Fruit fly (Drosophila melanogaster): ENCODE data around the gene Gdap1.

dm6 chr3L:5127609-5128008 lies 14.1 kb upstream of the Gdap1 start:
- no peak for TF ChIP-seq usp (GFP tag; optimal IDR thresholded peaks at IDR 0.05)
- TF ChIP-seq CG8478 (optimal IDR thresholded peaks at IDR 0.05): no peak
